Worm (Caenorhabditis elegans) whole organism, young adult: ENCODE measurements around the gene dss-1.

ENCODE experiments used
- B0261.1 ChIP-seq: sonication (generic microtip); optimal IDR thresholded peaks from 2 replicates; lab custom pipeline; 2016; ENCODE audit warnings: mild to moderate bottlenecking, missing genetic modification characterization, moderate library complexity, missing compliant biosample characterization
- ama-1 ChIP-seq, 3 experiments: fragments of 150-350 bp in 1 of 3; sonication (generic microtip) in 2 of 3; optimal IDR thresholded peaks; 2 replicates each; lab custom pipeline; 2014 to 2018; ENCODE audit warnings: missing biosample characterization in 2 of 3, missing genetic modification characterization in 2 of 3, missing genetic modification reagents in 2 of 3
- attf-5 ChIP-seq: fragments of 200-800 bp; sonication (Bioruptor generic); optimal IDR thresholded peaks from 2 replicates; lab custom pipeline; 2018; ENCODE audit warnings: mild to moderate bottlenecking, missing genetic modification characterization, missing compliant biosample characterization
- dox-1 ChIP-seq: fragments of 200-800 bp; sonication (Bioruptor generic); IDR thresholded peaks from 2 replicates; pipeline ENCODE4 v1.3.6; 2022; ENCODE audit warnings: missing genetic modification reagents, missing genetic modification characterization, missing compliant biosample characterization
- gei-17 ChIP-seq: fragments of 200-800 bp; sonication (Bioruptor generic); optimal IDR thresholded peaks from 2 replicates; lab custom pipeline; 2018; ENCODE audit warnings: mild to moderate bottlenecking, missing genetic modification characterization, missing compliant biosample characterization
- hlh-12 ChIP-seq: sonication (generic microtip); optimal IDR thresholded peaks from 2 replicates; lab custom pipeline; 2016; ENCODE audit warnings: missing genetic modification characterization, missing compliant biosample characterization
- pha-4 ChIP-seq: fragments of 150-350 bp; sonication (generic microtip); optimal IDR thresholded peaks from 2 replicates; lab custom pipeline; 2014; ENCODE audit warnings: missing biosample characterization, missing genetic modification reagents, missing genetic modification characterization
- sdz-38 ChIP-seq: sonication (generic microtip); optimal IDR thresholded peaks from 2 replicates; lab custom pipeline; 2016; ENCODE audit warnings: missing genotype, missing genetic modification characterization, missing compliant biosample characterization
- xnd-1 ChIP-seq: sonication (generic microtip); optimal IDR thresholded peaks from 2 replicates; lab custom pipeline; 2016; ENCODE audit warnings: missing genotype, missing genetic modification reagents, missing genetic modification characterization, missing compliant biosample characterization

ce11 chrIII:1164668-1165067 is 31.4 kb downstream of the dss-1 start:
- TF ChIP-seq sdz-38 (tag; lab: Kevin White, UChicago) = no peak
- no peak for TF ChIP-seq pha-4
- TF ChIP-seq B0261.1 (tag; lab: Kevin White, UChicago) = peak; percentile 69
- TF ChIP-seq xnd-1 (tag; lab: Kevin White, UChicago) = no peak
- no peak for TF ChIP-seq gei-17 (GFP tag; lab: Kevin White, UChicago)
- no peak for TF ChIP-seq attf-5
- no peak for TF ChIP-seq hlh-12
- TF ChIP-seq dox-1 (GFP tag; lab: Robert Waterston, UW) = 0 out of 2 replicates have a peak, but pooled peaks have one; percentile 23
- no peak for TF ChIP-seq ama-1 (optimal IDR thresholded peaks at IDR 0.05; lab: Kevin White, UChicago)
- no peak for TF ChIP-seq ama-1 (GFP tag; optimal IDR thresholded peaks at IDR 0.05; lab: Kevin White, UChicago)
